Fruit fly (Drosophila melanogaster) whole organism, embryonic: ENCODE measurements around the gene Hsp22.

Experiments
- Awh ChIP-seq: fragments of 200-800 bp; sonication (Bioruptor generic); IDR thresholded peaks from 2 replicates; pipeline ENCODE4, ENCODE4 v1.3.6; 2022; ENCODE audit warnings: missing biosample characterization, missing genetic modification characterization
- BtbVII ChIP-seq: fragments of 200-800 bp; sonication (Bioruptor generic); optimal IDR thresholded peaks from 3 replicates; lab custom pipeline; 2017; ENCODE audit warnings: missing biosample characterization, mild to moderate bottlenecking, missing genetic modification characterization
- CG10147 ChIP-seq: fragments of 200-800 bp; sonication (Bioruptor generic); optimal IDR thresholded peaks from 2 replicates; lab custom pipeline; 2019; ENCODE audit warnings: missing biosample characterization, mild to moderate bottlenecking, missing genetic modification characterization, moderate library complexity
- CG10366 ChIP-seq: fragments of 200-800 bp; sonication (Bioruptor generic); IDR thresholded peaks from 2 replicates; pipeline ENCODE4 v1.3.6; 2022; ENCODE audit warnings: missing biosample characterization, missing genetic modification characterization
- CG11695 ChIP-seq: fragments of 200-800 bp; sonication (Bioruptor generic); IDR thresholded peaks from 3 replicates; pipeline ENCODE4 v1.3.6; 2022; ENCODE audit warnings: missing biosample characterization, missing genetic modification characterization
- CG13894 ChIP-seq: fragments of 200-800 bp; sonication (Bioruptor generic); optimal IDR thresholded peaks from 3 replicates; lab custom pipeline; 2018; ENCODE audit warnings: missing biosample characterization, mild to moderate bottlenecking, missing genetic modification characterization, moderate library complexity
- CG14965 ChIP-seq: fragments of 200-800 bp; sonication (Bioruptor generic); optimal IDR thresholded peaks from 2 replicates; lab custom pipeline; 2016; ENCODE audit warnings: missing biosample characterization, missing genetic modification characterization, borderline replicate concordance
- CG15601 ChIP-seq: fragments of 200-800 bp; sonication (Bioruptor generic); optimal IDR thresholded peaks from 3 replicates; lab custom pipeline; 2019; ENCODE audit warnings: missing biosample characterization, mild to moderate bottlenecking, missing genetic modification characterization, moderate library complexity
- CG31224 ChIP-seq: fragments of 200-800 bp; sonication (Bioruptor generic); IDR thresholded peaks from 2 replicates; pipeline ENCODE4 v1.3.6; 2022; ENCODE audit warnings: missing biosample characterization, missing genetic modification characterization
- CG3281 ChIP-seq: fragments of 200-800 bp; sonication (Bioruptor generic); optimal IDR thresholded peaks from 3 replicates; lab custom pipeline; 2017; ENCODE audit warnings: missing biosample characterization, mild to moderate bottlenecking, missing genetic modification characterization
- CG5953 ChIP-seq: fragments of 200-800 bp; sonication (Bioruptor generic); IDR thresholded peaks from 2 replicates; pipeline ENCODE4 v1.3.6; 2022; ENCODE audit warnings: missing biosample characterization, missing genetic modification characterization
- CG6175 ChIP-seq: fragments of 200-800 bp; sonication (Bioruptor generic); IDR thresholded peaks from 3 replicates; pipeline ENCODE4 v1.3.6; 2022; ENCODE audit warnings: missing biosample characterization, missing genetic modification characterization
- CG6254 ChIP-seq: fragments of 200-800 bp; sonication (Bioruptor generic); optimal IDR thresholded peaks from 3 replicates; lab custom pipeline; 2017; ENCODE audit warnings: mild to moderate bottlenecking, missing biosample characterization, missing genetic modification reagents, missing genetic modification characterization
- CG7839 ChIP-seq: fragments of 200-800 bp; sonication (Bioruptor generic); optimal IDR thresholded peaks from 3 replicates; lab custom pipeline; 2018; ENCODE audit warnings: missing biosample characterization, mild to moderate bottlenecking, missing genetic modification characterization, moderate library complexity
- D19B ChIP-seq: fragments of 200-800 bp; sonication (Bioruptor generic); optimal IDR thresholded peaks from 2 replicates; lab custom pipeline; 2017; ENCODE audit warnings: missing biosample characterization, mild to moderate bottlenecking, missing genetic modification characterization
- Dip3 ChIP-seq: fragments of 200-800 bp; sonication (Bioruptor generic); optimal IDR thresholded peaks from 3 replicates; lab custom pipeline; 2016; ENCODE audit warnings: missing biosample characterization, missing genetic modification characterization
- Dll ChIP-seq: fragments of 200-800 bp; sonication (Bioruptor generic); IDR thresholded peaks from 4 replicates; pipeline ENCODE4 v1.3.6; 2022; ENCODE audit warnings: missing biosample characterization, missing genetic modification characterization; ENCODE audit not compliant: partially characterized antibody
- Ets65A ChIP-seq: fragments of 200-800 bp; sonication (Bioruptor generic); peaks from one replicate; lab custom pipeline; 2016; ENCODE audit warnings: missing biosample characterization, missing genetic modification characterization
- Hey ChIP-seq: fragments of 200-800 bp; sonication (Bioruptor generic); optimal IDR thresholded peaks from 3 replicates; lab custom pipeline; 2018; ENCODE audit warnings: missing biosample characterization, mild to moderate bottlenecking, missing genetic modification characterization
- Jarid2 ChIP-seq: fragments of 200-800 bp; sonication (Bioruptor generic); optimal IDR thresholded peaks from 3 replicates; lab custom pipeline; 2017; ENCODE audit warnings: mild to moderate bottlenecking, missing biosample characterization, missing genetic modification reagents, missing genetic modification characterization
- Myb ChIP-seq: fragments of 200-800 bp; sonication (Bioruptor generic); optimal IDR thresholded peaks from 2 replicates; lab custom pipeline; 2016; ENCODE audit warnings: missing biosample characterization, missing genetic modification characterization
- NC2α ChIP-seq: fragments of 200-800 bp; sonication (Bioruptor generic); optimal IDR thresholded peaks from 2 replicates; lab custom pipeline; 2016; ENCODE audit warnings: missing biosample characterization, missing genetic modification characterization
- NC2β ChIP-seq: fragments of 200-800 bp; sonication (Bioruptor generic); optimal IDR thresholded peaks from 2 replicates; lab custom pipeline; 2016; ENCODE audit warnings: missing biosample characterization, missing genetic modification characterization
- Pdp1 ChIP-seq, 2 experiments: fragments of 200-800 bp; sonication (Bioruptor generic); optimal IDR thresholded peaks; 3 replicates each; lab custom pipeline; 2016; ENCODE audit warnings: missing biosample characterization in 2 of 2, missing genetic modification characterization in 2 of 2, mild to moderate bottlenecking in 1 of 2, moderate library complexity in 1 of 2
- Stat92E ChIP-seq, 3 experiments: fragments of >200 bp in 2 of 3; fragments of 200-800 bp in 1 of 3; sonication (Bioruptor generic) in 1 of 3; optimal IDR thresholded peaks; 2 replicates each; lab custom pipeline; 2017 to 2019; ENCODE audit warnings: missing biosample characterization in 3 of 3, missing genetic modification characterization in 3 of 3, mild to moderate bottlenecking in 1 of 3, moderate library complexity in 1 of 3
- Tbp ChIP-seq: fragments of >200 bp; optimal IDR thresholded peaks from 2 replicates; lab custom pipeline; 2018; ENCODE audit warnings: missing biosample characterization, missing genetic modification characterization
- cg ChIP-seq: fragments of 200-800 bp; sonication (Bioruptor generic); optimal IDR thresholded peaks from 3 replicates; lab custom pipeline; 2019; ENCODE audit warnings: missing biosample characterization, mild to moderate bottlenecking, missing genetic modification characterization, moderate library complexity
- chn ChIP-seq: fragments of 200-800 bp; sonication (Bioruptor generic); optimal IDR thresholded peaks from 2 replicates; lab custom pipeline; 2016; ENCODE audit warnings: missing biosample characterization, missing genetic modification characterization
- disco-r ChIP-seq: fragments of 200-800 bp; sonication (Bioruptor generic); optimal IDR thresholded peaks from 2 replicates; lab custom pipeline; 2016; ENCODE audit warnings: missing biosample characterization, missing genetic modification characterization
- dmrt99B ChIP-seq: fragments of 200-800 bp; sonication (Bioruptor generic); optimal IDR thresholded peaks from 2 replicates; lab custom pipeline; 2018; ENCODE audit warnings: missing biosample characterization, mild to moderate bottlenecking, missing genetic modification characterization, moderate library complexity
- ems ChIP-seq: fragments of 200-800 bp; sonication (Bioruptor generic); optimal IDR thresholded peaks from 3 replicates; lab custom pipeline; 2016; ENCODE audit warnings: missing biosample characterization, missing genetic modification characterization
- eve ChIP-seq, 2 experiments: fragments of >200 bp; optimal IDR thresholded peaks; 2 replicates each; lab custom pipeline; 2017; ENCODE audit warnings: missing biosample characterization in 2 of 2, missing genetic modification characterization in 2 of 2
- fd3F ChIP-seq: fragments of 200-800 bp; sonication (Bioruptor generic); optimal IDR thresholded peaks from 2 replicates; lab custom pipeline; 2018; ENCODE audit warnings: missing biosample characterization, mild to moderate bottlenecking, missing genetic modification characterization, moderate library complexity
- gcm ChIP-seq: fragments of 200-800 bp; sonication (Bioruptor generic); optimal IDR thresholded peaks from 2 replicates; lab custom pipeline; 2019; ENCODE audit warnings: missing biosample characterization, mild to moderate bottlenecking, missing genetic modification characterization, moderate library complexity
- gem ChIP-seq: fragments of 200-800 bp; sonication (Bioruptor generic); optimal IDR thresholded peaks from 2 replicates; lab custom pipeline; 2019; ENCODE audit warnings: missing biosample characterization, mild to moderate bottlenecking, missing genetic modification characterization, moderate library complexity
- ham ChIP-seq: fragments of 200-800 bp; sonication (Bioruptor generic); IDR thresholded peaks from 2 replicates; pipeline ENCODE4 v1.3.6; 2022; ENCODE audit warnings: missing biosample characterization, missing genetic modification characterization
- hb ChIP-seq: fragments of 200-800 bp; sonication (Bioruptor generic); IDR thresholded peaks from 3 replicates; pipeline ENCODE4 v1.3.6; 2022; ENCODE audit warnings: missing biosample characterization, missing genetic modification characterization; ENCODE audit not compliant: partially characterized antibody
- oc ChIP-seq: fragments of 200-800 bp; sonication (Bioruptor generic); optimal IDR thresholded peaks from 2 replicates; lab custom pipeline; 2018; ENCODE audit warnings: missing biosample characterization, mild to moderate bottlenecking, missing genetic modification characterization, moderate library complexity
- pb ChIP-seq: fragments of 200-800 bp; sonication (Bioruptor generic); optimal IDR thresholded peaks from 3 replicates; lab custom pipeline; 2016; ENCODE audit warnings: missing biosample characterization, missing genetic modification characterization
- pnt ChIP-seq: fragments of 200-800 bp; sonication (Bioruptor generic); optimal IDR thresholded peaks from 3 replicates; lab custom pipeline; 2016; ENCODE audit warnings: missing biosample characterization, missing genetic modification characterization
- rib ChIP-seq: fragments of 200-800 bp; sonication (Bioruptor generic); IDR thresholded peaks from 2 replicates; pipeline ENCODE4 v1.3.6; 2022; ENCODE audit warnings: missing biosample characterization, missing genetic modification characterization
- row ChIP-seq: fragments of 200-800 bp; sonication (Bioruptor generic); IDR thresholded peaks from 3 replicates; pipeline ENCODE4 v1.3.6; 2022; ENCODE audit warnings: missing biosample characterization, missing genetic modification characterization
- sisA ChIP-seq: fragments of 200-800 bp; sonication (Bioruptor generic); IDR thresholded peaks from 2 replicates; pipeline ENCODE4 v1.3.6; 2022; ENCODE audit warnings: missing biosample characterization, missing genetic modification characterization
- slp2 ChIP-seq: fragments of 200-800 bp; sonication (Bioruptor generic); optimal IDR thresholded peaks from 2 replicates; lab custom pipeline; 2016; ENCODE audit warnings: missing biosample characterization, missing genetic modification characterization
- so ChIP-seq: fragments of 200-800 bp; sonication (Bioruptor generic); IDR thresholded peaks from 3 replicates; pipeline ENCODE4 v1.3.6; 2022; ENCODE audit warnings: missing biosample characterization, missing genetic modification characterization
- sob ChIP-seq: fragments of 200-800 bp; sonication (Bioruptor generic); IDR thresholded peaks from 2 replicates; pipeline ENCODE4 v1.3.6; 2022; ENCODE audit warnings: missing biosample characterization, missing genetic modification characterization
- tna ChIP-seq: fragments of 200-800 bp; sonication (Bioruptor generic); IDR thresholded peaks from 2 replicates; pipeline ENCODE4 v1.3.6; 2022; ENCODE audit warnings: missing biosample characterization, missing genetic modification characterization; ENCODE audit not compliant: partially characterized antibody
- toy ChIP-seq: fragments of 200-800 bp; sonication (Bioruptor generic); IDR thresholded peaks from 2 replicates; pipeline ENCODE4 v1.3.6; 2022; ENCODE audit warnings: missing biosample characterization, missing genetic modification characterization
- vvl ChIP-seq: fragments of 200-800 bp; sonication (Bioruptor generic); IDR thresholded peaks from 2 replicates; pipeline ENCODE4 v1.3.6; 2022; ENCODE audit warnings: missing biosample characterization, missing genetic modification characterization

The Hsp22 gene

DNA sequence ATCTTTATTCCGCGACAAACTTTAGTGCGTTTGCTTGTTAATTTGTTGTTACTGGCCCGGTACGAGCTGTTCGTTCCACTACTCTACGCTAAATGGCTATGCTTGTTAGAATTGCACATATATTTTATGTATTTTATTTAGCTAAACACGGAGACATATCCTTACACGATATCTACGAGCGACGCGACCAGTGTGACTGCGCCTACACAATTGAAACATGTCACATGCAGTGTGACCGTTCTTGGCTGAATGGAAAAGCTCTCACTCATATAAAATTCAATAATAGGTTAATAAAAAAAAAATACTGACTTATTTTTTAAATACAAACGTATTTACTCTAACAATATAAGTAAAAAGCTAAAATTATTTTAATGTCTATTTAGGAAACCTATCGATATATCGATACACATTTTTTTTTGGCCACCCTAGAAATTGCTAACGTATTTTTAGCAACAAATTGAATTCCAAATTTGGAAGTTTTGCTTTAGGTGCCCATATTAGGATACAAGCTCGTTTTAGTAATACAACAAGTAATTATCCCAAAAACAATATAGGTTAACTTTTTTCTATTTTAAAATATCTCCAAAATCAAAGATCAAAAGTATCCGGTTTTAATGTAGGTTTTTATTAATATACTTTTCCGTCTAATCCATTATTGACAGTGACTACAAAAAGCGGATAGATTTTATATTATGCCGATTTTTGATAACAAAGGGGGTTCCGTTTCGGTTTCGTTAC, 26.5 kb downstream of the Hsp22 start, which contains the start of gene CG4080 (continued):
- TF ChIP-seq fd3F (GFP tag; lab: Kevin White, UChicago) (no peak), CG11695 (GFP tag; lab: Robert Waterston, UW) (no peak), Stat92E (GFP tag; optimal IDR thresholded peaks at IDR 0.05; lab: Kevin White, UChicago) (peak in 1 of 3 experiments; percentile 17), Pdp1 (GFP tag; optimal IDR thresholded peaks at IDR 0.05; lab: Kevin White, UChicago) (peak in 1 of 2 experiments; percentile 22), disco-r (GFP tag; lab: Kevin White, UChicago) (peak; percentile 8), CG7839 (tag; lab: Kevin White, UChicago) (peak; percentile 15), eve (GFP tag; optimal IDR thresholded peaks at IDR 0.05; lab: Kevin White, UChicago) (peak in 1 of 2 experiments; percentile 53), cg (peak; percentile 80), D19B (GFP tag; lab: Kevin White, UChicago) (no peak), gcm (GFP tag; lab: Kevin White, UChicago) (peak; percentile 11), so (GFP tag; lab: Robert Waterston, UW) (0 out of 3 replicates have a peak, but pooled peaks have one; percentile 45), CG10147 (GFP tag; lab: Kevin White, UChicago) (peak; percentile 24), CG3281 (GFP tag; lab: Kevin White, UChicago) (no peak), sob (GFP tag; lab: Robert Waterston, UW) (no peak), tna (GFP tag; lab: Robert Waterston, UW) (peak; percentile 55), rib (no peak), hb (GFP tag; lab: Robert Waterston, UW) (peak; percentile 24; the same call in 1 of the 3 replicates), NC2α (no peak), oc (no peak), Dip3 (GFP tag; lab: Kevin White, UChicago) (peak; percentile 23), Hey (tag; lab: Kevin White, UChicago) (no peak), pb (GFP tag; lab: Kevin White, UChicago) (no peak), Tbp (no peak), CG10366 (GFP tag; lab: Robert Waterston, UW) (no peak), gem (tag; lab: Kevin White, UChicago) (peak; percentile 34), NC2β (GFP tag; lab: Kevin White, UChicago) (peak; percentile 5), slp2 (GFP tag; lab: Kevin White, UChicago) (no peak), chn (GFP tag; lab: Kevin White, UChicago) (peak; percentile 32), Myb (GFP tag; lab: Kevin White, UChicago) (peak; percentile 63), toy (GFP tag; lab: Robert Waterston, UW) (no peak), Awh (GFP tag; lab: Robert Waterston, UW) (no peak), ham (GFP tag; lab: Robert Waterston, UW) (no peak), CG13894 (tag; lab: Kevin White, UChicago) (peak; percentile 1), vvl (GFP tag; lab: Robert Waterston, UW) (peak; percentile 72), CG6175 (GFP tag; lab: Robert Waterston, UW) (no peak), dmrt99B (tag; lab: Kevin White, UChicago) (no peak), CG15601 (peak; percentile 57), Dll (GFP tag; lab: Robert Waterston, UW) (peak; percentile 89), CG31224 (GFP tag; lab: Robert Waterston, UW) (no peak), sisA (GFP tag; lab: Robert Waterston, UW) (no peak), Jarid2 (GFP tag; lab: Kevin White, UChicago) (peak; percentile 86), CG5953 (GFP tag; lab: Robert Waterston, UW) (0 out of 2 replicates have a peak, but pooled peaks have one; percentile 41), Ets65A (peak; percentile 79), ems (peak; percentile 35), CG6254 (GFP tag; lab: Kevin White, UChicago) (no peak), CG14965 (GFP tag; lab: Kevin White, UChicago) (no peak), BtbVII (GFP tag; lab: Kevin White, UChicago) (no peak), row (peak; percentile 70), pnt (peak; percentile 9)
